Worm (Caenorhabditis elegans) whole organism, L4/young adult: Measurements from ENCODE around the gene let-721.

Experiments
- W03F9.2 ChIP-seq: fragments of 150-350 bp; optimal IDR thresholded peaks from 2 replicates; lab custom pipeline; 2014; ENCODE audit warnings: missing biosample characterization, missing genetic modification characterization
- him-1 ChIP-seq: sonication (generic microtip); optimal IDR thresholded peaks from 2 replicates; lab custom pipeline; 2016; ENCODE audit warnings: missing genotype, missing genetic modification reagents, missing genetic modification characterization, missing compliant biosample characterization

- TF ChIP-seq him-1 (tag; lab: Kevin White, UChicago), result no peak
- TF ChIP-seq W03F9.2, result no peak
Measured at ce11 chrIII:6442305-6443125, 4.2 kb downstream of the let-721 start, which contains the start of gene mel-32.
